Worm (Caenorhabditis elegans) whole organism, young adult: ENCODE measurements around the gene Y22D7AL.6.

ENCODE experiments used
- B0261.1 ChIP-seq: sonication (generic microtip); optimal IDR thresholded peaks from 2 replicates; lab custom pipeline; 2016; ENCODE audit warnings: mild to moderate bottlenecking, missing genetic modification characterization, moderate library complexity, missing compliant biosample characterization
- C06A6.2 ChIP-seq: fragments of 200-800 bp; sonication (Bioruptor generic); conservative IDR thresholded peaks from 2 replicates; pipeline ENCODE4 v1.3.6; 2022; ENCODE audit warnings: missing genetic modification characterization, missing compliant biosample characterization
- C17E4.6 ChIP-seq: fragments of 200-800 bp; sonication (Bioruptor generic); IDR thresholded peaks from 2 replicates; pipeline ENCODE4 v1.3.6; 2022; ENCODE audit warnings: missing genetic modification reagents, missing genetic modification characterization, missing compliant biosample characterization
- D2030.7 ChIP-seq: fragments of 200-800 bp; sonication (Bioruptor generic); IDR thresholded peaks from 2 replicates; pipeline ENCODE4 v1.3.6; 2022; ENCODE audit warnings: missing genetic modification reagents, missing genetic modification characterization, missing compliant biosample characterization
- F22D6.2 ChIP-seq: sonication (generic microtip); optimal IDR thresholded peaks from 2 replicates; lab custom pipeline; 2016; ENCODE audit warnings: mild to moderate bottlenecking, missing genetic modification characterization, missing compliant biosample characterization
- F37B4.10 ChIP-seq: fragments of 200-800 bp; sonication (Bioruptor generic); IDR thresholded peaks from 2 replicates; pipeline ENCODE4 v1.3.6; 2022; ENCODE audit warnings: missing genetic modification characterization, missing compliant biosample characterization
- F52B5.7 ChIP-seq: sonication (generic microtip); optimal IDR thresholded peaks from 2 replicates; lab custom pipeline; 2016; ENCODE audit warnings: mild to moderate bottlenecking, missing genetic modification characterization, missing compliant biosample characterization
- F55B11.4 ChIP-seq: sonication (generic microtip); optimal IDR thresholded peaks from 2 replicates; lab custom pipeline; 2016; ENCODE audit warnings: missing compliant biosample characterization, missing genetic modification characterization, borderline replicate concordance; ENCODE audit not compliant: insufficient read depth
- K11D2.4 ChIP-seq: fragments of 200-800 bp; sonication (Bioruptor generic); IDR thresholded peaks from 2 replicates; pipeline ENCODE4 v1.3.6; 2022; ENCODE audit warnings: missing genetic modification reagents, missing genetic modification characterization, missing compliant biosample characterization
- K12H6.12 ChIP-seq: fragments of 200-800 bp; sonication (Bioruptor generic); optimal IDR thresholded peaks from 2 replicates; lab custom pipeline; 2018; ENCODE audit warnings: mild to moderate bottlenecking, missing genetic modification characterization, missing compliant biosample characterization
- Y53G8AR.9 ChIP-seq: fragments of 200-800 bp; sonication (Bioruptor generic); conservative IDR thresholded peaks from 2 replicates; pipeline ENCODE4 v1.3.6; 2022; ENCODE audit warnings: missing genetic modification reagents, missing genetic modification characterization, missing compliant biosample characterization
- Y56A3A.18 ChIP-seq: fragments of 200-800 bp; sonication (Bioruptor generic); IDR thresholded peaks from 2 replicates; pipeline ENCODE4 v1.3.6; 2022; ENCODE audit warnings: missing genetic modification reagents, missing genetic modification characterization, missing compliant biosample characterization
- akir-1 ChIP-seq: fragments of 200-800 bp; sonication (Bioruptor generic); optimal IDR thresholded peaks from 2 replicates; lab custom pipeline; 2018; ENCODE audit warnings: mild to moderate bottlenecking, missing genetic modification characterization, moderate library complexity, missing compliant biosample characterization
- ama-1 ChIP-seq, 3 experiments: fragments of 150-350 bp in 1 of 3; sonication (generic microtip) in 2 of 3; optimal IDR thresholded peaks; 2 replicates each; lab custom pipeline; 2014 to 2018; ENCODE audit warnings: missing biosample characterization in 2 of 3, missing genetic modification characterization in 2 of 3, missing genetic modification reagents in 2 of 3
- aptf-2 ChIP-seq: fragments of 200-800 bp; sonication (Bioruptor generic); conservative IDR thresholded peaks from 2 replicates; pipeline ENCODE4 v1.3.6; 2022; ENCODE audit warnings: missing genetic modification reagents, missing genetic modification characterization, missing compliant biosample characterization
- athp-1 ChIP-seq: sonication (generic microtip); optimal IDR thresholded peaks from 2 replicates; lab custom pipeline; 2017; ENCODE audit warnings: mild to moderate bottlenecking, missing genetic modification characterization, missing compliant biosample characterization
- attf-6 ChIP-seq: fragments of 200-800 bp; sonication (Bioruptor generic); IDR thresholded peaks from 2 replicates; pipeline ENCODE4 v1.3.6; 2022; ENCODE audit warnings: missing genetic modification reagents, missing genetic modification characterization, missing compliant biosample characterization
- bed-1 ChIP-seq: fragments of 200-800 bp; sonication (Bioruptor generic); IDR thresholded peaks from 2 replicates; pipeline ENCODE4 v1.3.6; 2022; ENCODE audit warnings: missing genetic modification reagents, missing genetic modification characterization, missing compliant biosample characterization
- ccch-3 ChIP-seq: fragments of 200-800 bp; sonication (Bioruptor generic); optimal IDR thresholded peaks from 2 replicates; lab custom pipeline; 2018; ENCODE audit warnings: mild to moderate bottlenecking, missing genetic modification characterization, missing compliant biosample characterization
- ceh-100 ChIP-seq: fragments of 200-800 bp; sonication (Bioruptor generic); IDR thresholded peaks from 2 replicates; pipeline ENCODE4 v1.3.6; 2022; ENCODE audit warnings: missing genetic modification reagents, missing genetic modification characterization, missing compliant biosample characterization
- ceh-40 ChIP-seq: fragments of 200-800 bp; sonication (Bioruptor generic); IDR thresholded peaks from 2 replicates; pipeline ENCODE4 v1.3.6; 2022; ENCODE audit warnings: missing genetic modification characterization, missing compliant biosample characterization
- ceh-79 ChIP-seq: sonication (generic microtip); optimal IDR thresholded peaks from 2 replicates; lab custom pipeline; 2017; ENCODE audit warnings: mild to moderate bottlenecking, missing genetic modification characterization, missing compliant biosample characterization
- egl-44 ChIP-seq: fragments of 200-800 bp; sonication (Bioruptor generic); IDR thresholded peaks from 2 replicates; pipeline ENCODE4 v1.3.6; 2022; ENCODE audit warnings: missing genetic modification reagents, missing genetic modification characterization, missing compliant biosample characterization
- ets-4 ChIP-seq: fragments of 200-800 bp; sonication (Bioruptor generic); optimal IDR thresholded peaks from 2 replicates; lab custom pipeline; 2018; ENCODE audit warnings: mild to moderate bottlenecking, missing genetic modification characterization, missing compliant biosample characterization
- hlh-26 ChIP-seq: fragments of 200-800 bp; sonication (Bioruptor generic); conservative IDR thresholded peaks from 2 replicates; pipeline ENCODE4 v1.3.6; 2022; ENCODE audit warnings: missing genetic modification reagents, missing genetic modification characterization, missing compliant biosample characterization
- hmg-1.2 ChIP-seq: fragments of 200-800 bp; sonication (Bioruptor generic); IDR thresholded peaks from 2 replicates; pipeline ENCODE4 v1.3.6; 2022; ENCODE audit warnings: missing genetic modification reagents, missing genetic modification characterization, missing compliant biosample characterization
- hmg-20 ChIP-seq: fragments of 200-800 bp; sonication (Bioruptor generic); IDR thresholded peaks from 2 replicates; pipeline ENCODE4 v1.3.6; 2022; ENCODE audit warnings: missing genetic modification reagents, missing genetic modification characterization, missing compliant biosample characterization
- lag-1 ChIP-seq: fragments of 200-800 bp; sonication (Bioruptor generic); IDR thresholded peaks from 2 replicates; pipeline ENCODE4 v1.3.6; 2022; ENCODE audit warnings: missing genetic modification reagents, missing genetic modification characterization, missing compliant biosample characterization
- let-526 ChIP-seq: fragments of 200-800 bp; sonication (Bioruptor generic); IDR thresholded peaks from 2 replicates; pipeline ENCODE4 v1.3.6; 2022; ENCODE audit warnings: missing genetic modification reagents, missing genetic modification characterization, missing compliant biosample characterization
- let-607 ChIP-seq, 2 experiments: fragments of 200-800 bp in 1 of 2; sonication (Bioruptor generic) in 1 of 2; sonication (generic microtip) in 1 of 2; optimal IDR thresholded peaks; 2 replicates each; lab custom pipeline; 2016 to 2018; ENCODE audit warnings: mild to moderate bottlenecking in 2 of 2, missing compliant biosample characterization in 2 of 2, missing genetic modification characterization in 2 of 2, moderate library complexity in 2 of 2, missing genotype in 1 of 2
- lin-35 ChIP-seq, 3 experiments: fragments of 150-350 bp in 2 of 3; sonication (generic microtip) in 1 of 3; optimal IDR thresholded peaks; 2 replicates each; lab custom pipeline; 2014 to 2018; ENCODE audit warnings: missing biosample characterization in 3 of 3, missing genetic modification characterization in 3 of 3, missing genetic modification reagents in 3 of 3
- lin-40 ChIP-seq: sonication (generic microtip); optimal IDR thresholded peaks from 2 replicates; lab custom pipeline; 2016; ENCODE audit warnings: missing genetic modification characterization, mild to moderate bottlenecking, missing compliant biosample characterization, missing genotype, missing genetic modification reagents
- lir-1 ChIP-seq: fragments of 200-800 bp; sonication (Bioruptor generic); conservative IDR thresholded peaks from 2 replicates; pipeline ENCODE4 v1.3.6; 2022; ENCODE audit warnings: missing genetic modification reagents, missing genetic modification characterization, missing compliant biosample characterization
- madf-10 ChIP-seq: sonication (generic microtip); optimal IDR thresholded peaks from 2 replicates; lab custom pipeline; 2016; ENCODE audit warnings: mild to moderate bottlenecking, missing genetic modification characterization, missing compliant biosample characterization
- madf-3 ChIP-seq: fragments of 200-800 bp; sonication (Bioruptor generic); IDR thresholded peaks from 2 replicates; pipeline ENCODE4 v1.3.6; 2022; ENCODE audit warnings: missing genetic modification reagents, missing genetic modification characterization, missing compliant biosample characterization
- madf-6 ChIP-seq: fragments of 200-800 bp; sonication (Bioruptor generic); IDR thresholded peaks from 2 replicates; pipeline ENCODE4 v1.3.6; 2022; ENCODE audit warnings: missing genetic modification reagents, missing genetic modification characterization, missing compliant biosample characterization
- mcd-1 ChIP-seq: fragments of 200-800 bp; sonication (Bioruptor generic); IDR thresholded peaks from 2 replicates; pipeline ENCODE4 v1.3.6; 2022; ENCODE audit warnings: missing genetic modification reagents, missing genetic modification characterization, missing compliant biosample characterization
- mes-4 ChIP-seq: sonication (generic microtip); optimal IDR thresholded peaks from 2 replicates; lab custom pipeline; 2016; ENCODE audit warnings: missing genotype, missing genetic modification characterization, missing compliant biosample characterization
- nfya-1 ChIP-seq: sonication (generic microtip); optimal IDR thresholded peaks from 2 replicates; lab custom pipeline; 2017; ENCODE audit warnings: antibody characterized with exemption, missing compliant biosample characterization, missing genetic modification characterization, borderline replicate concordance; ENCODE audit not compliant: insufficient read depth
- nhr-80 ChIP-seq: sonication (generic microtip); optimal IDR thresholded peaks from 2 replicates; lab custom pipeline; 2016; ENCODE audit warnings: missing genetic modification characterization, missing compliant biosample characterization
- nhr-90 ChIP-seq: sonication (generic microtip); optimal IDR thresholded peaks from 2 replicates; lab custom pipeline; 2016; ENCODE audit warnings: missing genotype, mild to moderate bottlenecking, missing genetic modification characterization, missing compliant biosample characterization
- pbrm-1 ChIP-seq: fragments of 200-800 bp; sonication (Bioruptor generic); IDR thresholded peaks from 2 replicates; pipeline ENCODE4 v1.3.6; 2022; ENCODE audit warnings: missing genetic modification reagents, missing genetic modification characterization, missing compliant biosample characterization
- snpc-1.3 ChIP-seq: sonication (generic microtip); optimal IDR thresholded peaks from 2 replicates; lab custom pipeline; 2017; ENCODE audit warnings: missing genetic modification characterization, mild to moderate bottlenecking, missing compliant biosample characterization, antibody characterized with exemption, moderate library complexity, missing genotype, missing genetic modification reagents; ENCODE audit not compliant: insufficient read depth
- somi-1 ChIP-seq: fragments of 200-800 bp; sonication (Bioruptor generic); optimal IDR thresholded peaks from 2 replicates; lab custom pipeline; 2018; ENCODE audit warnings: mild to moderate bottlenecking, missing genetic modification characterization, missing compliant biosample characterization
- tbp1 ChIP-seq: fragments of 200-800 bp; sonication (Bioruptor generic); optimal IDR thresholded peaks from 2 replicates; lab custom pipeline; 2018; ENCODE audit warnings: mild to moderate bottlenecking, missing genetic modification characterization, missing compliant biosample characterization
- zim-3 ChIP-seq: sonication (generic microtip); optimal IDR thresholded peaks from 2 replicates; lab custom pipeline; 2017; ENCODE audit warnings: mild to moderate bottlenecking, missing genetic modification characterization, moderate library complexity, missing compliant biosample characterization
- ztf-18 ChIP-seq: sonication (generic microtip); optimal IDR thresholded peaks from 2 replicates; lab custom pipeline; 2016; ENCODE audit warnings: missing genotype, mild to moderate bottlenecking, missing genetic modification characterization, missing compliant biosample characterization
- ztf-3 ChIP-seq: fragments of 200-800 bp; sonication (Bioruptor generic); optimal IDR thresholded peaks from 2 replicates; lab custom pipeline; 2018; ENCODE audit warnings: mild to moderate bottlenecking, missing genetic modification characterization, missing compliant biosample characterization

The Y22D7AL.6 gene

ce11 chrIII:1598927-1599326 is 5.8 kb upstream of the Y22D7AL.6 start (continued):
- TF ChIP-seq snpc-1.3 (tag; lab: Kevin White, UChicago) (peak; percentile 59), ama-1 (optimal IDR thresholded peaks at IDR 0.05; lab: Kevin White, UChicago) (no peak), ama-1 (GFP tag; optimal IDR thresholded peaks at IDR 0.05; lab: Kevin White, UChicago) (peak; percentile 28 to 42), ztf-3 (GFP tag; lab: Kevin White, UChicago) (no peak), F37B4.10 (GFP tag; lab: Robert Waterston, UW) (no peak), B0261.1 (tag; lab: Kevin White, UChicago) (peak; percentile 73), athp-1 (tag; lab: Kevin White, UChicago) (no peak), D2030.7 (peak; percentile 61), K12H6.12 (tag; lab: Kevin White, UChicago) (no peak), egl-44 (GFP tag; lab: Robert Waterston, UW) (0 out of 2 replicates have a peak, but pooled peaks have one; percentile 49), tbp1 (GFP tag; lab: Kevin White, UChicago) (peak; percentile 95), C17E4.6 (GFP tag; lab: Robert Waterston, UW) (no peak), ccch-3 (GFP tag; lab: Kevin White, UChicago) (no peak), pbrm-1 (GFP tag; lab: Robert Waterston, UW) (peak; percentile 65; the same call in 1 of the 2 replicates), somi-1 (no peak), hmg-1.2 (GFP tag; lab: Robert Waterston, UW) (peak; percentile 44; the same call in 1 of the 2 replicates), hmg-20 (GFP tag; lab: Robert Waterston, UW) (no peak), ets-4 (no peak), bed-1 (no peak), C06A6.2 (GFP tag; lab: Robert Waterston, UW) (no peak), ceh-79 (no peak), nfya-1 (tag; lab: Kevin White, UChicago) (no peak), madf-3 (no peak), ztf-18 (tag; lab: Kevin White, UChicago) (peak; percentile 34), mcd-1 (GFP tag; lab: Robert Waterston, UW) (0 out of 2 replicates have a peak, but pooled peaks have one; percentile 5), Y53G8AR.9 (GFP tag; lab: Robert Waterston, UW) (0 out of 2 replicates have a peak, but pooled peaks have one; percentile 55), F55B11.4 (tag; lab: Kevin White, UChicago) (no peak), attf-6 (GFP tag; lab: Robert Waterston, UW) (no peak), aptf-2 (GFP tag; lab: Robert Waterston, UW) (no peak), hlh-26 (no peak), zim-3 (tag; lab: Kevin White, UChicago) (no peak), F52B5.7 (tag; lab: Kevin White, UChicago) (no peak), madf-10 (tag; lab: Kevin White, UChicago) (no peak), let-526 (no peak), lin-35 (GFP tag; optimal IDR thresholded peaks at IDR 0.05; lab: Kevin White, UChicago) (no peak), Y56A3A.18 (GFP tag; lab: Robert Waterston, UW) (0 out of 2 replicates have a peak, but pooled peaks have one; percentile 21), F22D6.2 (tag; lab: Kevin White, UChicago) (no peak), nhr-80 (no peak), K11D2.4 (GFP tag; lab: Robert Waterston, UW) (no peak), madf-6 (GFP tag; lab: Robert Waterston, UW) (no peak), mes-4 (no peak), ceh-40 (GFP tag; lab: Robert Waterston, UW) (no peak), ceh-100 (GFP tag; lab: Robert Waterston, UW) (no peak), akir-1 (no peak), nhr-90 (tag; lab: Kevin White, UChicago) (peak; percentile 60), lag-1 (GFP tag; lab: Robert Waterston, UW) (no peak), lin-40 (no peak), lir-1 (GFP tag; lab: Robert Waterston, UW) (no peak), let-607 (tag; optimal IDR thresholded peaks at IDR 0.05; lab: Kevin White, UChicago) (no peak)
